Worm (Caenorhabditis elegans): Measurements from ENCODE around the gene C37H5.13.

- TF ChIP-seq ama-1 (optimal IDR thresholded peaks at IDR 0.05) (no peak), ama-1 (GFP tag; optimal IDR thresholded peaks at IDR 0.05) (no peak), nfya-1 (tag; optimal IDR thresholded peaks at IDR 0.05; ENCODE audit: borderline replicate concordance, insufficient read depth) (no peak), C06A6.2 (GFP tag; conservative IDR thresholded peaks at IDR 0.05) (no peak), sea-2 (GFP tag; IDR thresholded peaks at IDR 0.05) (no peak), pha-4 (tag; optimal IDR thresholded peaks at IDR 0.05) (no peak), ceh-58 (GFP tag; IDR thresholded peaks at IDR 0.05) (no peak), unc-130 (GFP tag; optimal IDR thresholded peaks at IDR 0.05) (no peak), F49E8.2 (tag; optimal IDR thresholded peaks at IDR 0.05; ENCODE audit: insufficient read depth) (no peak), unc-62 (GFP tag; optimal IDR thresholded peaks at IDR 0.05) (no peak), C17E4.6 (GFP tag; IDR thresholded peaks at IDR 0.05) (no peak)
Measured at ce11 chrV:4901074-4901473, 38.3 kb upstream of the C37H5.13 start, which contains the start of gene ugt-67.

Data from whole organism, young adult.